Fruit fly (Drosophila melanogaster) whole organism, adult: Measurements from ENCODE around the gene B-H2.

Experiments
- CG11617 ChIP-seq: fragments of 200-800 bp; sonication (Bioruptor generic); optimal IDR thresholded peaks from 2 replicates; lab custom pipeline; 2017; ENCODE audit warnings: mild to moderate bottlenecking, missing biosample characterization, missing genetic modification reagents, missing genetic modification characterization
- CG12768 ChIP-seq: fragments of 200-800 bp; sonication (Bioruptor generic); optimal IDR thresholded peaks from 2 replicates; lab custom pipeline; 2017; ENCODE audit warnings: missing biosample characterization, missing genetic modification characterization, mild to moderate bottlenecking, moderate library complexity, missing genetic modification reagents
- CG14711 ChIP-seq: fragments of 200-800 bp; sonication (Bioruptor generic); optimal IDR thresholded peaks from 2 replicates; lab custom pipeline; 2018; ENCODE audit warnings: missing biosample characterization, mild to moderate bottlenecking, missing genetic modification characterization, moderate library complexity
- CG1620 ChIP-seq: fragments of 200-800 bp; sonication (Bioruptor generic); optimal IDR thresholded peaks from 2 replicates; lab custom pipeline; 2016; ENCODE audit warnings: missing biosample characterization, missing genetic modification characterization
- CG33017 ChIP-seq: fragments of 200-800 bp; sonication (Bioruptor generic); optimal IDR thresholded peaks from 2 replicates; lab custom pipeline; 2018; ENCODE audit warnings: missing biosample characterization, mild to moderate bottlenecking, missing genetic modification characterization, moderate library complexity
- CG5204 ChIP-seq: fragments of 200-800 bp; sonication (Bioruptor generic); optimal IDR thresholded peaks from 2 replicates; lab custom pipeline; 2016; ENCODE audit warnings: missing biosample characterization, missing genetic modification characterization
- CG7045 ChIP-seq: fragments of 200-800 bp; sonication (Bioruptor generic); optimal IDR thresholded peaks from 2 replicates; lab custom pipeline; 2017; ENCODE audit warnings: missing biosample characterization, mild to moderate bottlenecking, missing genetic modification characterization
- CG7101 ChIP-seq: fragments of 200-800 bp; sonication (Bioruptor generic); optimal IDR thresholded peaks from 2 replicates; lab custom pipeline; 2018; ENCODE audit warnings: missing biosample characterization, mild to moderate bottlenecking, missing genetic modification characterization, moderate library complexity
- Clk ChIP-seq: fragments of 200-800 bp; sonication (Bioruptor generic); optimal IDR thresholded peaks from 2 replicates; lab custom pipeline; 2017; ENCODE audit warnings: missing biosample characterization, missing genetic modification characterization
- Crg-1 ChIP-seq: fragments of 200-800 bp; sonication (Bioruptor generic); optimal IDR thresholded peaks from 2 replicates; lab custom pipeline; 2016; ENCODE audit warnings: missing biosample characterization, missing genetic modification characterization
- Hr96 ChIP-seq: fragments of 200-800 bp; sonication (Bioruptor generic); optimal IDR thresholded peaks from 2 replicates; lab custom pipeline; 2016; ENCODE audit warnings: missing biosample characterization, missing genetic modification characterization
- Mnt ChIP-seq: fragments of 200-800 bp; sonication (Bioruptor generic); optimal IDR thresholded peaks from 2 replicates; lab custom pipeline; 2016; ENCODE audit warnings: missing biosample characterization, mild to moderate bottlenecking, missing genetic modification characterization
- bab1 ChIP-seq: fragments of 200-800 bp; sonication (Bioruptor generic); optimal IDR thresholded peaks from 3 replicates; lab custom pipeline; 2019; ENCODE audit warnings: missing biosample characterization, mild to moderate bottlenecking, missing genetic modification characterization, moderate library complexity
- cic ChIP-seq: fragments of 200-800 bp; sonication (Bioruptor generic); optimal IDR thresholded peaks from 2 replicates; lab custom pipeline; 2017; ENCODE audit warnings: missing biosample characterization, mild to moderate bottlenecking, missing genetic modification characterization, moderate library complexity
- cnc ChIP-seq, 2 experiments: fragments of >200 bp; optimal IDR thresholded peaks; 2 replicates each; lab custom pipeline; 2017
- kay ChIP-seq: fragments of 200-800 bp; sonication (Bioruptor generic); peaks from one replicate; lab custom pipeline; 2016; ENCODE audit warnings: missing biosample characterization, missing genetic modification characterization, borderline replicate concordance
- ovo ChIP-seq: fragments of 200-800 bp; sonication (Bioruptor generic); optimal IDR thresholded peaks from 2 replicates; lab custom pipeline; 2016; ENCODE audit warnings: missing biosample characterization, missing genetic modification characterization
- pad ChIP-seq: fragments of 200-800 bp; sonication (Bioruptor generic); optimal IDR thresholded peaks from 3 replicates; lab custom pipeline; 2017; ENCODE audit warnings: missing biosample characterization, missing genetic modification characterization, mild to moderate bottlenecking, moderate library complexity, missing genetic modification reagents
- tj ChIP-seq: fragments of 200-800 bp; sonication (Bioruptor generic); optimal IDR thresholded peaks from 3 replicates; lab custom pipeline; 2017; ENCODE audit warnings: missing biosample characterization, mild to moderate bottlenecking, missing genetic modification characterization, moderate library complexity
- toe ChIP-seq: fragments of 200-800 bp; sonication (Bioruptor generic); optimal IDR thresholded peaks from 2 replicates; lab custom pipeline; 2016; ENCODE audit warnings: missing biosample characterization, missing genetic modification characterization

B-H2 gene

dm6 chrX:17289225-17289624 lies 25.2 kb upstream of the B-H2 start:
- TF ChIP-seq kay (GFP tag; lab: Kevin White, UChicago) (no peak), Clk (GFP tag; lab: Kevin White, UChicago) (no peak), CG14711 (tag; lab: Kevin White, UChicago) (no peak)

dm6 chrX:17290154-17290959 lies 24.0 kb upstream of the B-H2 start:
- peak; percentile 57 for TF ChIP-seq kay (GFP tag; lab: Kevin White, UChicago)
- peak; percentile 51 for TF ChIP-seq tj
- no peak for TF ChIP-seq cnc (optimal IDR thresholded peaks at IDR 0.05; lab: Kevin White, UChicago)
- TF ChIP-seq Hr96 (GFP tag; lab: Kevin White, UChicago), result no peak

- TF ChIP-seq Mnt (no peak), tj (peak; percentile 22)
Observed at dm6 chrX:17290960-17291432, 23.4 kb upstream of the B-H2 start.

dm6 chrX:17292050-17292730 lies 22.2 kb upstream of the B-H2 start:
- TF ChIP-seq Mnt, result peak; percentile 71
- peak; percentile 82 for TF ChIP-seq Hr96 (GFP tag; lab: Kevin White, UChicago)
- TF ChIP-seq tj, result peak; percentile 94
- TF ChIP-seq CG12768, result peak; percentile 72
- peak; percentile 83 for TF ChIP-seq pad (GFP tag; lab: Kevin White, UChicago)
- TF ChIP-seq CG5204 (GFP tag; lab: Kevin White, UChicago), result peak; percentile 77
- no peak for TF ChIP-seq cnc (optimal IDR thresholded peaks at IDR 0.05; lab: Kevin White, UChicago)
- peak; percentile 74 for TF ChIP-seq Crg-1 (GFP tag; lab: Kevin White, UChicago)
- no peak for TF ChIP-seq cic (GFP tag; lab: Kevin White, UChicago)
- no peak for TF ChIP-seq Clk (GFP tag; lab: Kevin White, UChicago)
- TF ChIP-seq CG7045 (GFP tag; lab: Kevin White, UChicago), result peak; percentile 58
- peak; percentile 94 for TF ChIP-seq CG11617 (GFP tag; lab: Kevin White, UChicago)
- peak; percentile 93 for TF ChIP-seq CG14711 (tag; lab: Kevin White, UChicago)
- TF ChIP-seq CG1620 (GFP tag; lab: Kevin White, UChicago), result peak; percentile 82
- TF ChIP-seq kay (GFP tag; lab: Kevin White, UChicago), result no peak
- TF ChIP-seq ovo, result peak; percentile 82
- TF ChIP-seq CG33017 (tag; lab: Kevin White, UChicago), result peak; percentile 77
- peak; percentile 92 for TF ChIP-seq CG7101 (tag; lab: Kevin White, UChicago)
- TF ChIP-seq bab1, result peak; percentile 94
- TF ChIP-seq toe, result peak; percentile 44

dm6 chrX:17293385-17293784 lies 21.0 kb upstream of the B-H2 start:
- TF ChIP-seq Clk (GFP tag; lab: Kevin White, UChicago) (no peak), kay (GFP tag; lab: Kevin White, UChicago) (peak; percentile 36), Mnt (no peak), cic (GFP tag; lab: Kevin White, UChicago) (no peak), cnc (optimal IDR thresholded peaks at IDR 0.05; lab: Kevin White, UChicago) (no peak), pad (GFP tag; lab: Kevin White, UChicago) (peak; percentile 6), CG7045 (GFP tag; lab: Kevin White, UChicago) (no peak), CG12768 (no peak), CG14711 (tag; lab: Kevin White, UChicago) (peak; percentile 64), bab1 (peak; percentile 85), CG11617 (GFP tag; lab: Kevin White, UChicago) (no peak), CG5204 (GFP tag; lab: Kevin White, UChicago) (no peak), Hr96 (GFP tag; lab: Kevin White, UChicago) (no peak), Crg-1 (GFP tag; lab: Kevin White, UChicago) (no peak), CG33017 (tag; lab: Kevin White, UChicago) (no peak), tj (no peak), CG7101 (tag; lab: Kevin White, UChicago) (no peak), CG1620 (GFP tag; lab: Kevin White, UChicago) (no peak), ovo (no peak), toe (no peak)

- TF ChIP-seq Crg-1 (GFP tag; lab: Kevin White, UChicago) (no peak), CG12768 (peak; percentile 2), CG33017 (tag; lab: Kevin White, UChicago) (no peak), tj (peak; percentile 82), cnc (optimal IDR thresholded peaks at IDR 0.05; lab: Kevin White, UChicago) (no peak), pad (GFP tag; lab: Kevin White, UChicago) (no peak), CG5204 (GFP tag; lab: Kevin White, UChicago) (no peak)
Observed at dm6 chrX:17294169-17294833, 20.1 kb upstream of the B-H2 start.
